Worm (Caenorhabditis elegans): ENCODE measurements around the gene B0024.15.

DNA sequence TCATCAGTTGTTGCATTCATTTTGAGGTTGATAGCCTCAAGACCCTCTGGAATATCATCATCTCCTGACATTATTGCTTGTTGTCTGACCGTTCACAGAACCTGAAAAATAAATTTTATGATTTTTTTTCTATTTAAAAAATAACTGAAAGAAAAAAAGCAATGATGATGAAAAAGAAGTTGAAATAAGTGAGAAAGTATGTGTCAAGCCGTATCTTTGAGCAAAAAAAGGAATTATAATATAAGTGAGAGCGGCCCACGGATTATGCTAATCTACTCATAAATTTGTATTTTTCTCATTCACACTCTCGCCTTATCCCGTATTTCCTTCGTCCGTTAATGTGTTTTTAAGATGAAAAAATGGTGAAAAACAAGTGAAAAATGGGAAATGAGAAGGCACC, 19.6 kb upstream of the B0024.15 start, which contains the start of gene ric-4:
- no peak for TF ChIP-seq klf-2 (GFP tag; conservative IDR thresholded peaks at IDR 0.05)
- TF ChIP-seq cog-1 (tag; optimal IDR thresholded peaks at IDR 0.05), result no peak
- TF ChIP-seq ztf-23 (GFP tag; IDR thresholded peaks at IDR 0.05), result no peak
- no peak for TF ChIP-seq tab-1 (GFP tag; IDR thresholded peaks at IDR 0.05)
- TF ChIP-seq T22C8.4 (GFP tag; IDR thresholded peaks at IDR 0.05), result no peak
